Fruit fly (Drosophila melanogaster) whole organism, wandering third instar larva: Measurements from ENCODE around the gene Pif1B.
A peak's percentile ranks its signal among the peaks of the same experiment; 100 is the strongest.

ENCODE experiments used
- Abd-B ChIP-seq: fragments of >200 bp; optimal IDR thresholded peaks from 2 replicates; lab custom pipeline; 2017; ENCODE audit warnings: missing biosample characterization, missing genetic modification characterization
- CG32264 ChIP-seq: fragments of 200-800 bp; sonication (Bioruptor generic); optimal IDR thresholded peaks from 2 replicates; lab custom pipeline; 2016; ENCODE audit warnings: missing biosample characterization, missing genetic modification characterization
- CG9705 ChIP-seq: fragments of 200-800 bp; sonication (Bioruptor generic); optimal IDR thresholded peaks from 2 replicates; lab custom pipeline; 2018; ENCODE audit warnings: missing biosample characterization, mild to moderate bottlenecking, missing genetic modification characterization
- Dfd ChIP-seq: fragments of >200 bp; optimal IDR thresholded peaks from 2 replicates; lab custom pipeline; 2017; ENCODE audit warnings: missing biosample characterization, missing genetic modification characterization
- GATAd ChIP-seq: sonication (Bioruptor generic); optimal IDR thresholded peaks from 2 replicates; lab custom pipeline; 2016; ENCODE audit warnings: missing biosample characterization, missing genetic modification characterization
- HLH106 ChIP-seq: fragments of 200-800 bp; optimal IDR thresholded peaks from 3 replicates; lab custom pipeline; 2019; ENCODE audit warnings: missing biosample characterization, mild to moderate bottlenecking, missing genetic modification characterization, moderate library complexity
- Hr78 ChIP-seq: fragments of >200 bp; optimal IDR thresholded peaks from 2 replicates; lab custom pipeline; 2017; ENCODE audit warnings: missing biosample characterization, missing genetic modification characterization
- Hr83 ChIP-seq: fragments of 200-300 bp; sonication (Bioruptor generic); optimal IDR thresholded peaks from 2 replicates; lab custom pipeline; 2016; ENCODE audit warnings: missing biosample characterization, mild to moderate bottlenecking, missing genetic modification characterization, moderate library complexity; ENCODE audit not compliant: poor library complexity, severe bottlenecking
- Jra ChIP-seq: sonication (Bioruptor generic); optimal IDR thresholded peaks from 2 replicates; lab custom pipeline; 2016; ENCODE audit warnings: missing biosample characterization, missing genetic modification characterization
- Mio ChIP-seq: sonication (Bioruptor generic); optimal IDR thresholded peaks from 2 replicates; lab custom pipeline; 2016; ENCODE audit warnings: missing biosample characterization, missing genetic modification characterization
- Myc ChIP-seq: fragments of >200 bp; optimal IDR thresholded peaks from 2 replicates; lab custom pipeline; 2017
- N ChIP-seq: fragments of >200 bp; optimal IDR thresholded peaks from 2 replicates; lab custom pipeline; 2018; ENCODE audit warnings: missing biosample characterization, missing external identifiers, missing genetic modification characterization
- OdsH ChIP-seq: fragments of 200-800 bp; sonication (Bioruptor generic); optimal IDR thresholded peaks from 2 replicates; lab custom pipeline; 2016; ENCODE audit warnings: missing biosample characterization, mild to moderate bottlenecking, missing genetic modification characterization
- Rel ChIP-seq, 2 experiments: fragments of 200-800 bp; sonication (Bioruptor generic) in 1 of 2; optimal IDR thresholded peaks; 2 replicates in 1 of 2; 3 replicates in 1 of 2; lab custom pipeline; 2016 to 2019; ENCODE audit warnings: mild to moderate bottlenecking in 2 of 2, missing biosample characterization in 2 of 2, missing genetic modification characterization in 2 of 2, moderate library complexity in 1 of 2
- Sp1 ChIP-seq: fragments of 200-800 bp; sonication (Bioruptor generic); optimal IDR thresholded peaks from 3 replicates; lab custom pipeline; 2019; ENCODE audit warnings: missing biosample characterization, mild to moderate bottlenecking, missing genetic modification characterization, moderate library complexity
- Vsx2 ChIP-seq: fragments of 200-300, 225-300 bp; sonication (Bioruptor generic); optimal IDR thresholded peaks from 2 replicates; lab custom pipeline; 2018; ENCODE audit warnings: missing biosample characterization, missing genetic modification characterization; ENCODE audit not compliant: partially characterized antibody
- brk ChIP-seq: fragments of 200-800 bp; sonication (Bioruptor generic); optimal IDR thresholded peaks from 2 replicates; lab custom pipeline; 2016; ENCODE audit warnings: missing biosample characterization, mild to moderate bottlenecking, missing genetic modification characterization
- dmrt93B ChIP-seq: fragments of 200-800 bp; sonication (Bioruptor generic); optimal IDR thresholded peaks from 2 replicates; lab custom pipeline; 2018; ENCODE audit warnings: missing biosample characterization, mild to moderate bottlenecking, missing genetic modification characterization
- dsf ChIP-seq: sonication (Bioruptor generic); optimal IDR thresholded peaks from 2 replicates; lab custom pipeline; 2016; ENCODE audit warnings: missing biosample characterization, missing genetic modification characterization, borderline replicate concordance
- ey ChIP-seq: fragments of 200-800 bp; sonication (Bioruptor generic); optimal IDR thresholded peaks from 2 replicates; lab custom pipeline; 2016; ENCODE audit warnings: missing biosample characterization, missing genetic modification characterization
- fru ChIP-seq: fragments of 200-800 bp; sonication (Bioruptor generic); optimal IDR thresholded peaks from 3 replicates; lab custom pipeline; 2016; ENCODE audit warnings: missing biosample characterization, mild to moderate bottlenecking, missing genetic modification characterization
- jim ChIP-seq: fragments of 175-275, 200-325 bp; sonication (Bioruptor generic); optimal IDR thresholded peaks from 2 replicates; lab custom pipeline; 2016; ENCODE audit warnings: missing biosample characterization, mild to moderate bottlenecking, missing genetic modification characterization
- lola ChIP-seq: fragments of >200 bp; optimal IDR thresholded peaks from 2 replicates; lab custom pipeline; 2017; ENCODE audit warnings: missing biosample characterization, missing genetic modification characterization
- pan ChIP-seq: fragments of >200 bp; optimal IDR thresholded peaks from 2 replicates; lab custom pipeline; 2017
- psq ChIP-seq: fragments of 200-800 bp; sonication (Bioruptor generic); optimal IDR thresholded peaks from 3 replicates; lab custom pipeline; 2017; ENCODE audit warnings: missing biosample characterization, mild to moderate bottlenecking, missing genetic modification characterization, moderate library complexity
- rgr ChIP-seq: fragments of 200-800 bp; sonication (Bioruptor generic); optimal IDR thresholded peaks from 3 replicates; lab custom pipeline; 2016; ENCODE audit warnings: missing biosample characterization, mild to moderate bottlenecking, missing genetic modification characterization
- sage ChIP-seq: fragments of 200-800 bp; sonication (Bioruptor generic); optimal IDR thresholded peaks from 2 replicates; lab custom pipeline; 2016; ENCODE audit warnings: missing biosample characterization, mild to moderate bottlenecking, missing genetic modification characterization
- sv ChIP-seq: fragments of 200-800 bp; sonication (Bioruptor generic); optimal IDR thresholded peaks from 3 replicates; lab custom pipeline; 2016; ENCODE audit warnings: missing biosample characterization, missing genetic modification characterization
- tai ChIP-seq: sonication (Bioruptor generic); optimal IDR thresholded peaks from 2 replicates; lab custom pipeline; 2016; ENCODE audit warnings: missing biosample characterization, missing genetic modification characterization
- usp ChIP-seq: fragments of >200 bp; optimal IDR thresholded peaks from 2 replicates; lab custom pipeline; 2017; ENCODE audit warnings: missing biosample characterization, missing genetic modification characterization
- woc ChIP-seq: sonication (Bioruptor generic); optimal IDR thresholded peaks from 2 replicates; lab custom pipeline; 2016; ENCODE audit warnings: missing biosample characterization, mild to moderate bottlenecking, missing genetic modification characterization

Gene Pif1B

dm6 chr3R:8843942-8844637, 43.1 kb upstream of the Pif1B start:
- no peak for TF ChIP-seq psq (GFP tag; lab: Kevin White, UChicago)
- TF ChIP-seq Sp1 (GFP tag; lab: Kevin White, UChicago) = no peak
- no peak for TF ChIP-seq Rel (GFP tag; optimal IDR thresholded peaks at IDR 0.05; lab: Kevin White, UChicago)
- TF ChIP-seq Rel (tag; optimal IDR thresholded peaks at IDR 0.05; lab: Kevin White, UChicago) = no peak
- TF ChIP-seq usp = no peak
- TF ChIP-seq Dfd (GFP tag; lab: Kevin White, UChicago) = no peak
- no peak for TF ChIP-seq N (GFP tag; lab: Kevin White, UChicago)
- TF ChIP-seq tai (GFP tag; lab: Kevin White, UChicago) = no peak
- no peak for TF ChIP-seq CG32264 (GFP tag; lab: Kevin White, UChicago)
- TF ChIP-seq fru = no peak
- no peak for TF ChIP-seq dsf (GFP tag; lab: Kevin White, UChicago)
- no peak for TF ChIP-seq Abd-B (GFP tag; lab: Kevin White, UChicago)
- no peak for TF ChIP-seq Hr83 (GFP tag; lab: Kevin White, UChicago)
- TF ChIP-seq sage (GFP tag; lab: Kevin White, UChicago) = no peak
- no peak for TF ChIP-seq brk (GFP tag; lab: Kevin White, UChicago)

dm6 chr3R:8841533-8841932, 40.6 kb upstream of the Pif1B start:
- TF ChIP-seq Vsx2 (GFP tag; lab: Kevin White, UChicago) = no peak

DNA sequence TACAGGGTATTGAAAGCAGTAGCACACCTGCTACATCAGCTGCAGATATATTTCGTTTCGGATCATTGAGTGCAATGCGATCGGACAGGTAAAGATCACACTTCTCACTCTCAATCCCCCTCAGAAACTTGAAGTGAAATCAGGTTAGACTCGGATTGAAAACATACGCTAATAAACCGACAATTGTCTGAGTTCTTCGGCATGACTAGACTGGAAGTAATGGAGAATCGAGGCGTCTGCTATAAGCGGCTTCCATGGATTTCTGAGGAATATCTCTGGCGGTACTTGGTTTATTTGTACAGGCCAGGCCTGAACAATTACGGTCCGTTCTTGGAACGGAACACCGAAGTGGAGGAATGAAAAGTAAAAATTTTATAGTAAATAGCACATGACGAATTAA, 40.1 kb upstream of the Pif1B start:
- no peak for TF ChIP-seq rgr (GFP tag; lab: Kevin White, UChicago)

- TF ChIP-seq Rel (GFP tag; optimal IDR thresholded peaks at IDR 0.05; lab: Kevin White, UChicago) (peak; percentile 3), Rel (tag; optimal IDR thresholded peaks at IDR 0.05; lab: Kevin White, UChicago) (no peak), Hr83 (GFP tag; lab: Kevin White, UChicago) (no peak), Myc (lab: Kevin White, UChicago) (peak; percentile 9), woc (GFP tag; lab: Kevin White, UChicago) (no peak), sage (GFP tag; lab: Kevin White, UChicago) (peak; percentile 38), CG9705 (no peak)
- TF ChIP-seq, all 38 proteins: peak for 3
These were observed 23.0 kb upstream of the Pif1B start, which contains the start of the genes IscU and CG8379 for dm6 chr3R:8823761-8824499. Gene IscU (minus strand): TSS chr3R:8824177. Gene CG8379 (plus strand): TSS chr3R:8824411.

- no peak for TF ChIP-seq lola (GFP tag; lab: Kevin White, UChicago)
- TF ChIP-seq GATAd (GFP tag; lab: Kevin White, UChicago) = no peak
- no peak for TF ChIP-seq pan (lab: Kevin White, UChicago)
- TF ChIP-seq HLH106 (tag; lab: Kevin White, UChicago) = no peak
- TF ChIP-seq Jra = no peak
These were observed 21.9 kb upstream of the Pif1B start for dm6 chr3R:8822919-8823318.

DNA sequence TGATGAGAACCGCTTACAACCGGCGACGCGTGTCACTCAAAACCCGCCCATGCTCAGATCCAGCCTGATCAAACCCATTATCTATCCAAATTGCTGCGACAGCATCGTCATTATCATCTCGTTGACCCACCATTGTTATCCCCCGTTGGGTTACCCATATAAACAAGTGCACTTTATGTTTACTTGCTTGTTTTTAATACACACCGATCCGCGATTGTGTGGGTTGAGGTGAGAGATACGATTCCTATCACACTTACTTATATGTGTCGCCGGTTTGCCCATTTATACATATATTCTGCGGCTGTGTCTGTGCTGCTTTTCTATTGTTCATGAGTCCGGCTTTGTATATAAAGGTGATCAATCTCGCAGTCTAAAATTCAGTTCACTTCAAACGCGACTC, 20.6 kb upstream of the Pif1B start, which contains the start of gene CG8369:
CG8369 (plus strand) TSS at position 386 of the 400 bp plus-strand sequence.
- no peak for TF ChIP-seq Jra
- TF ChIP-seq Rel (GFP tag; optimal IDR thresholded peaks at IDR 0.05; lab: Kevin White, UChicago) = no peak
- TF ChIP-seq Rel (tag; optimal IDR thresholded peaks at IDR 0.05; lab: Kevin White, UChicago) = peak; percentile 94
- TF ChIP-seq, all 38 proteins: peak for 1

- TF ChIP-seq OdsH (GFP tag; lab: Kevin White, UChicago) (no peak), rgr (GFP tag; lab: Kevin White, UChicago) (peak; percentile 56), usp (no peak), GATAd (GFP tag; lab: Kevin White, UChicago) (no peak), psq (GFP tag; lab: Kevin White, UChicago) (peak; percentile 24), sv (GFP tag; lab: Kevin White, UChicago) (peak; percentile 46), lola (GFP tag; lab: Kevin White, UChicago) (no peak), N (GFP tag; lab: Kevin White, UChicago) (no peak), Hr78 (GFP tag; lab: Kevin White, UChicago) (no peak), Mio (GFP tag; lab: Kevin White, UChicago) (no peak), Sp1 (GFP tag; lab: Kevin White, UChicago) (peak; percentile 65), tai (GFP tag; lab: Kevin White, UChicago) (peak; percentile 50), Jra (peak; percentile 97), pan (lab: Kevin White, UChicago) (no peak), Dfd (GFP tag; lab: Kevin White, UChicago) (no peak), Hr83 (GFP tag; lab: Kevin White, UChicago) (peak; percentile 90), brk (GFP tag; lab: Kevin White, UChicago) (peak; percentile 8), CG32264 (GFP tag; lab: Kevin White, UChicago) (no peak), woc (GFP tag; lab: Kevin White, UChicago) (peak; percentile 4), dsf (GFP tag; lab: Kevin White, UChicago) (peak; percentile 5), ey (peak; percentile 33), dmrt93B (GFP tag; lab: Kevin White, UChicago) (no peak), Abd-B (GFP tag; lab: Kevin White, UChicago) (no peak), HLH106 (tag; lab: Kevin White, UChicago) (peak; percentile 55), CG9705 (peak; percentile 48), jim (peak; percentile 5), fru (peak; percentile 56)
These were observed 19.5 kb upstream of the Pif1B start, which contains the start of gene aqz for dm6 chr3R:8820428-8820912. Gene aqz (minus strand): TSS chr3R:8820682.
